Worm (Caenorhabditis elegans) whole organism, mixed stage, embryonic: Measurements from ENCODE around the gene sru-11.

Experiments used
- M03D4.4 ChIP-seq: sonication (generic microtip); optimal IDR thresholded peaks from 2 replicates; lab custom pipeline; 2017; ENCODE audit warnings: mild to moderate bottlenecking, missing genetic modification characterization, missing compliant biosample characterization
- bed-3 ChIP-seq: fragments of 200-800 bp; sonication (Bioruptor generic); optimal IDR thresholded peaks from 3 replicates; lab custom pipeline; 2018; ENCODE audit warnings: mild to moderate bottlenecking, missing genetic modification characterization, moderate library complexity, missing compliant biosample characterization
- blmp-1 ChIP-seq: fragments of 150-350 bp; optimal IDR thresholded peaks from 2 replicates; lab custom pipeline; 2014; ENCODE audit warnings: missing biosample characterization, missing genetic modification characterization
- ceh-39 ChIP-seq: fragments of 150-350 bp; optimal IDR thresholded peaks from 2 replicates; lab custom pipeline; 2014; ENCODE audit warnings: missing biosample characterization, missing genetic modification characterization
- ceh-43 ChIP-seq: fragments of 200-800 bp; sonication (Bioruptor generic); optimal IDR thresholded peaks from 2 replicates; lab custom pipeline; 2018; ENCODE audit warnings: mild to moderate bottlenecking, missing genetic modification characterization, moderate library complexity, missing compliant biosample characterization
- ceh-83 ChIP-seq: fragments of 200-800 bp; sonication (Bioruptor generic); optimal IDR thresholded peaks from 2 replicates; lab custom pipeline; 2018; ENCODE audit warnings: mild to moderate bottlenecking, missing genetic modification characterization, missing compliant biosample characterization
- ces-1 ChIP-seq: fragments of 150-350 bp; optimal IDR thresholded peaks from 2 replicates; lab custom pipeline; 2014; ENCODE audit warnings: missing biosample characterization, missing genetic modification reagents, missing genetic modification characterization
- cnd-1 ChIP-seq: fragments of 200-800 bp; sonication (Bioruptor generic); optimal IDR thresholded peaks from 2 replicates; lab custom pipeline; 2018; ENCODE audit warnings: mild to moderate bottlenecking, missing genetic modification characterization, missing compliant biosample characterization
- drap-1 ChIP-seq: fragments of 200-800 bp; sonication (Bioruptor generic); optimal IDR thresholded peaks from 3 replicates; lab custom pipeline; 2018; ENCODE audit warnings: mild to moderate bottlenecking, missing genetic modification characterization, missing compliant biosample characterization
- elt-1 ChIP-seq: sonication (generic microtip); optimal IDR thresholded peaks from 2 replicates; lab custom pipeline; 2017; ENCODE audit warnings: missing genetic modification characterization, mild to moderate bottlenecking, missing compliant biosample characterization, antibody characterized with exemption, moderate library complexity, borderline replicate concordance; ENCODE audit not compliant: insufficient read depth
- elt-3 ChIP-seq: fragments of 150-350 bp; optimal IDR thresholded peaks from 2 replicates; lab custom pipeline; 2014; ENCODE audit warnings: missing biosample characterization, missing genetic modification characterization
- flh-1 ChIP-seq: fragments of 200-800 bp; sonication (Bioruptor generic); optimal IDR thresholded peaks from 2 replicates; lab custom pipeline; 2018; ENCODE audit warnings: mild to moderate bottlenecking, missing genetic modification characterization, moderate library complexity, missing compliant biosample characterization
- ham-2 ChIP-seq: fragments of 200-800 bp; sonication (Bioruptor generic); optimal IDR thresholded peaks from 2 replicates; lab custom pipeline; 2018; ENCODE audit warnings: mild to moderate bottlenecking, missing genetic modification characterization, missing compliant biosample characterization
- hlh-1 ChIP-seq: fragments of 150-350 bp; optimal IDR thresholded peaks from 2 replicates; lab custom pipeline; 2014; ENCODE audit warnings: missing biosample characterization, missing genetic modification reagents, missing genetic modification characterization
- lin-13 ChIP-seq: fragments of 150-350 bp; optimal IDR thresholded peaks from 2 replicates; lab custom pipeline; 2014; ENCODE audit warnings: missing biosample characterization, missing genetic modification characterization
- lin-32 ChIP-seq: fragments of 200-800 bp; sonication (Bioruptor generic); optimal IDR thresholded peaks from 2 replicates; lab custom pipeline; 2018; ENCODE audit warnings: mild to moderate bottlenecking, missing genetic modification characterization, missing compliant biosample characterization
- lsy-2 ChIP-seq: fragments of 150-350 bp; optimal IDR thresholded peaks from 2 replicates; lab custom pipeline; 2014; ENCODE audit warnings: missing biosample characterization, missing genetic modification characterization
- mab-5 ChIP-seq: fragments of 150-350 bp; optimal IDR thresholded peaks from 2 replicates; lab custom pipeline; 2014; ENCODE audit warnings: missing biosample characterization, missing genetic modification characterization
- mls-2 ChIP-seq: sonication (generic microtip); optimal IDR thresholded peaks from 2 replicates; lab custom pipeline; 2016; ENCODE audit warnings: mild to moderate bottlenecking, missing genetic modification characterization, moderate library complexity, missing compliant biosample characterization
- nhr-12 ChIP-seq: fragments of 150-350 bp; optimal IDR thresholded peaks from 2 replicates; lab custom pipeline; 2014; ENCODE audit warnings: missing biosample characterization, missing genetic modification characterization
- nhr-2 ChIP-seq: fragments of 150-350 bp; optimal IDR thresholded peaks from 2 replicates; lab custom pipeline; 2014; ENCODE audit warnings: missing biosample characterization, missing genetic modification characterization
- nhr-237 ChIP-seq: fragments of 150-350 bp; optimal IDR thresholded peaks from 2 replicates; lab custom pipeline; 2014; ENCODE audit warnings: missing biosample characterization, missing genetic modification characterization
- nhr-28 ChIP-seq: fragments of 150-350 bp; optimal IDR thresholded peaks from 2 replicates; lab custom pipeline; 2014; ENCODE audit warnings: missing biosample characterization, missing genetic modification characterization
- pha-4 ChIP-seq: fragments of 150-350 bp; optimal IDR thresholded peaks from 2 replicates; lab custom pipeline; 2018; ENCODE audit warnings: missing biosample characterization, missing genetic modification reagents, missing genetic modification characterization
- sem-2 ChIP-seq: fragments of 200-800 bp; sonication (Bioruptor generic); optimal IDR thresholded peaks from 2 replicates; lab custom pipeline; 2018; ENCODE audit warnings: mild to moderate bottlenecking, missing genetic modification characterization, missing compliant biosample characterization
- snpc-4 ChIP-seq: fragments of 150-350 bp; optimal IDR thresholded peaks from 2 replicates; lab custom pipeline; 2014; ENCODE audit warnings: missing biosample characterization, missing genetic modification characterization
- sptf-1 ChIP-seq: sonication (generic microtip); optimal IDR thresholded peaks from 2 replicates; lab custom pipeline; 2017; ENCODE audit warnings: mild to moderate bottlenecking, missing genetic modification characterization, moderate library complexity, missing compliant biosample characterization
- tbx-8 ChIP-seq: fragments of 200-800 bp; sonication (Bioruptor generic); optimal IDR thresholded peaks from 2 replicates; lab custom pipeline; 2018; ENCODE audit warnings: mild to moderate bottlenecking, missing genetic modification characterization, moderate library complexity, missing compliant biosample characterization
- unc-39 ChIP-seq: fragments of 150-350 bp; optimal IDR thresholded peaks from 2 replicates; lab custom pipeline; 2014; ENCODE audit warnings: missing biosample characterization, missing genetic modification characterization
- unc-62 ChIP-seq: fragments of 150-350 bp; optimal IDR thresholded peaks from 2 replicates; lab custom pipeline; 2014; ENCODE audit warnings: missing biosample characterization, missing genetic modification reagents, missing genetic modification characterization
- zip-8 ChIP-seq: fragments of 150-350 bp; optimal IDR thresholded peaks from 2 replicates; lab custom pipeline; 2014; ENCODE audit warnings: missing biosample characterization, missing genetic modification characterization
- ztf-11 ChIP-seq: fragments of 150-350 bp; optimal IDR thresholded peaks from 2 replicates; lab custom pipeline; 2014; ENCODE audit warnings: missing biosample characterization, missing genetic modification characterization

Gene sru-11

ce11 chrIV:13619203-13619602 is 34.5 kb downstream of the sru-11 start, which contains the start of gene C08F11.3:
Gene C08F11.3, plus strand, starts transcription at chrIV:13619503.
- no peak for TF ChIP-seq drap-1
- no peak for TF ChIP-seq lin-32 (GFP tag; lab: Kevin White, UChicago)
- no peak for TF ChIP-seq zip-8
- TF ChIP-seq blmp-1 (tag; lab: Kevin White, UChicago) = no peak
- no peak for TF ChIP-seq bed-3 (GFP tag; lab: Kevin White, UChicago)
- TF ChIP-seq elt-1 (tag; lab: Kevin White, UChicago) = no peak
- no peak for TF ChIP-seq ceh-39 (tag; lab: Kevin White, UChicago)
- no peak for TF ChIP-seq mab-5
- no peak for TF ChIP-seq elt-3

- TF ChIP-seq ceh-43 (GFP tag; lab: Kevin White, UChicago) = no peak
- no peak for TF ChIP-seq ceh-39 (tag; lab: Kevin White, UChicago)
- TF ChIP-seq elt-1 (tag; lab: Kevin White, UChicago) = no peak
- no peak for TF ChIP-seq unc-39
- TF ChIP-seq sem-2 = no peak
- TF ChIP-seq sptf-1 (tag; lab: Kevin White, UChicago) = no peak
- TF ChIP-seq snpc-4 (tag; lab: Kevin White, UChicago) = no peak
- no peak for TF ChIP-seq lin-32 (GFP tag; lab: Kevin White, UChicago)
- TF ChIP-seq nhr-2 = no peak
- TF ChIP-seq cnd-1 = no peak
- no peak for TF ChIP-seq unc-62 (GFP tag; lab: Kevin White, UChicago)
- no peak for TF ChIP-seq ham-2 (GFP tag; lab: Kevin White, UChicago)
Measured at ce11 chrIV:13623533-13623932, 38.8 kb downstream of the sru-11 start, which contains the start of gene C08F11.1. Gene C08F11.1, plus strand, starts transcription at chrIV:13623833.

ce11 chrIV:13626469-13626868 is 41.7 kb downstream of the sru-11 start, which contains the start of gene sru-21:
Gene sru-21, plus strand, starts transcription at chrIV:13626769.
- TF ChIP-seq unc-62 (GFP tag; lab: Kevin White, UChicago) (no peak), nhr-12 (no peak), lsy-2 (tag; lab: Kevin White, UChicago) (no peak), ceh-43 (GFP tag; lab: Kevin White, UChicago) (no peak), nhr-2 (no peak), ztf-11 (no peak), sptf-1 (tag; lab: Kevin White, UChicago) (no peak), ces-1 (GFP tag; lab: Kevin White, UChicago) (no peak), pha-4 (tag; lab: Kevin White, UChicago) (no peak), flh-1 (GFP tag; lab: Kevin White, UChicago) (no peak), blmp-1 (tag; lab: Kevin White, UChicago) (no peak), hlh-1 (tag; lab: Kevin White, UChicago) (no peak), tbx-8 (no peak), nhr-28 (no peak), nhr-237 (tag; lab: Kevin White, UChicago) (no peak), zip-8 (no peak), mls-2 (tag; lab: Kevin White, UChicago) (no peak)

- no peak for TF ChIP-seq mls-2 (tag; lab: Kevin White, UChicago)
- no peak for TF ChIP-seq nhr-28
- TF ChIP-seq elt-1 (tag; lab: Kevin White, UChicago) = no peak
- no peak for TF ChIP-seq ceh-83 (GFP tag; lab: Kevin White, UChicago)
Measured at ce11 chrIV:13632613-13633012, 47.9 kb downstream of the sru-11 start.

ce11 chrIV:13633165-13633564 is 48.4 kb downstream of the sru-11 start, which contains the start of gene fbxa-98:
Gene fbxa-98, plus strand, starts transcription at chrIV:13633407.
- TF ChIP-seq lin-32 (GFP tag; lab: Kevin White, UChicago) = no peak
- no peak for TF ChIP-seq M03D4.4
- TF ChIP-seq ztf-11 = no peak
- no peak for TF ChIP-seq pha-4 (tag; lab: Kevin White, UChicago)
- no peak for TF ChIP-seq lin-13 (tag; lab: Kevin White, UChicago)
- TF ChIP-seq sem-2 = no peak
